Worm (Caenorhabditis elegans): Measurements from ENCODE around the gene C13A2.5.

The C13A2.5 gene

ce11 chrV:7237133-7237532 lies 38.5 kb upstream of the C13A2.5 start, which contains the start of gene hyls-1 (continued):
- TF ChIP-seq lin-13 (GFP tag; optimal IDR thresholded peaks at IDR 0.05) (peak; percentile 65), madf-5 (GFP tag; IDR thresholded peaks at IDR 0.05) (no peak), snpc-4 (tag; optimal IDR thresholded peaks at IDR 0.05) (no peak), dmd-8 (GFP tag; IDR thresholded peaks at IDR 0.05) (no peak), saeg-2 (GFP tag; IDR thresholded peaks at IDR 0.05) (no peak), egl-43 (GFP tag; IDR thresholded peaks at IDR 0.05) (no peak), lin-29 (GFP tag; IDR thresholded peaks at IDR 0.05) (peak; percentile 67; the same call in 1 of the 2 replicates), ctbp-1 (GFP tag; IDR thresholded peaks at IDR 0.05) (no peak), ceh-82 (tag; optimal IDR thresholded peaks at IDR 0.05) (no peak), daf-19 (GFP tag; conservative IDR thresholded peaks at IDR 0.05) (no peak), nhr-102 (tag; optimal IDR thresholded peaks at IDR 0.05) (peak; percentile 70), nhr-10 (tag; optimal IDR thresholded peaks at IDR 0.05) (no peak), nhr-237 (tag; optimal IDR thresholded peaks at IDR 0.05) (no peak), spr-1 (tag; optimal IDR thresholded peaks at IDR 0.05) (peak; percentile 58), mdt-29 (GFP tag; IDR thresholded peaks at IDR 0.05) (no peak), sdz-12 (GFP tag; optimal IDR thresholded peaks at IDR 0.05) (no peak), F49E8.2 (tag; optimal IDR thresholded peaks at IDR 0.05; ENCODE audit: borderline replicate concordance) (peak; percentile 44), nhr-25 (tag; optimal IDR thresholded peaks at IDR 0.05; ENCODE audit: borderline replicate concordance, insufficient read depth) (peak; percentile 69), dmd-6 (GFP tag; IDR thresholded peaks at IDR 0.05) (peak; percentile 75), lim-7 (GFP tag; IDR thresholded peaks at IDR 0.05) (no peak), F26F4.8 (GFP tag; conservative IDR thresholded peaks at IDR 0.05) (no peak), nhr-76 (tag; optimal IDR thresholded peaks at IDR 0.05) (no peak), nhr-41 (GFP tag; IDR thresholded peaks at IDR 0.05) (no peak), ZK337.2 (GFP tag; IDR thresholded peaks at IDR 0.05) (no peak), skn-1 (tag; optimal IDR thresholded peaks at IDR 0.05) (no peak)

- no peak for TF ChIP-seq skn-1 (tag; optimal IDR thresholded peaks at IDR 0.05)
- no peak for TF ChIP-seq lin-1 (GFP tag; IDR thresholded peaks at IDR 0.05)
- no peak for TF ChIP-seq ceh-20 (GFP tag; IDR thresholded peaks at IDR 0.05)
- TF ChIP-seq nhr-77 (tag; optimal IDR thresholded peaks at IDR 0.05), result no peak
- TF ChIP-seq F49E8.2 (tag; optimal IDR thresholded peaks at IDR 0.05; ENCODE audit: borderline replicate concordance), result no peak
- no peak for TF ChIP-seq nhr-28 (tag; optimal IDR thresholded peaks at IDR 0.05)
- TF ChIP-seq dve-1 (tag; optimal IDR thresholded peaks at IDR 0.05; ENCODE audit: insufficient read depth), result no peak
- TF ChIP-seq nhr-25 (tag; optimal IDR thresholded peaks at IDR 0.05; ENCODE audit: borderline replicate concordance, insufficient read depth), result no peak
- TF ChIP-seq daf-8 (GFP tag; IDR thresholded peaks at IDR 0.05), result no peak
- TF ChIP-seq arid-1 (GFP tag; conservative IDR thresholded peaks at IDR 0.05), result no peak
- TF ChIP-seq Y5F2A.4 (GFP tag; optimal IDR thresholded peaks at IDR 0.05), result no peak
- TF ChIP-seq nhr-10 (tag; optimal IDR thresholded peaks at IDR 0.05), result no peak
- TF ChIP-seq madf-9 (GFP tag; conservative IDR thresholded peaks at IDR 0.05), result no peak
Observed at ce11 chrV:7239471-7239870, 36.1 kb upstream of the C13A2.5 start, which contains the start of gene C05C8.1. TSS of gene C05C8.1 (plus strand) at chrV:7239771.

ce11 chrV:7246951-7247350 lies 28.6 kb upstream of the C13A2.5 start, which contains the start of gene C05C8.7:
TSS of gene C05C8.7 (minus strand) at chrV:7247050.
- TF ChIP-seq nhr-102 (tag; optimal IDR thresholded peaks at IDR 0.05) (no peak), ceh-32 (tag; optimal IDR thresholded peaks at IDR 0.05; ENCODE audit: poor library complexity) (no peak), lim-7 (GFP tag; IDR thresholded peaks at IDR 0.05) (no peak), mxl-3 (GFP tag; optimal IDR thresholded peaks at IDR 0.05) (peak; percentile 21), madf-5 (GFP tag; IDR thresholded peaks at IDR 0.05) (no peak), unc-62 (GFP tag; optimal IDR thresholded peaks at IDR 0.05 in 1 of 2) (peak in 1 of 2 experiments; percentile 28), unc-62 (tag; optimal IDR thresholded peaks at IDR 0.05) (no peak)
